Fruit fly (Drosophila melanogaster): ENCODE data around the gene Fhos.

DNA sequence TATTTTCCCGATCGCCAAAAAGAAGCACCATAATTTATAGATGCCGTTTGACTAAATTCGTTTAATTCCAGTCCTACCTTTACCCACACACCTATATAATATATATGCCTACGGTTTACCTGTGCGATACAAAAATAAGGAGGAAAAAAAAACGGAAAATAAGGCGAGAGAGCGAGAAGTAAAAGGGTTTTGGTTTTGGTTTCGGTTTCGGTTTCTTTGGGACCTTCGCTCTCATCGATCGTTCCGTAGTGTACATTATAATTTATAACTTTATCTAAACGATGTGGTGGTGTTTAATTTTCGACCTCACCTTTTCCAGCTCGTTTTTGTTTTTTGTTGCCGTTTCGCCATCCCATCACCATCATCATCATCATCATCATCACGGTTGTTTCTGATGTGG lies 72.1 kb downstream of the Fhos start:
- no peak for TF ChIP-seq ovo (GFP tag; optimal IDR thresholded peaks at IDR 0.05)
- TF ChIP-seq Hr96 (GFP tag; optimal IDR thresholded peaks at IDR 0.05): no peak
- no peak for TF ChIP-seq cic (GFP tag; optimal IDR thresholded peaks at IDR 0.05)
- no peak for TF ChIP-seq tj (GFP tag; optimal IDR thresholded peaks at IDR 0.05)
- TF ChIP-seq CG11617 (GFP tag; optimal IDR thresholded peaks at IDR 0.05): no peak
